Fruit fly (Drosophila melanogaster) whole organism, embryonic: Measurements from ENCODE around the gene CG32187.
A peak's percentile ranks its signal among the peaks of the same experiment; 100 is the strongest.

Source experiments
- Abd-B ChIP-seq: fragments of 200-800 bp; sonication (Bioruptor generic); optimal IDR thresholded peaks from 2 replicates; lab custom pipeline; 2018; ENCODE audit warnings: missing biosample characterization, mild to moderate bottlenecking, missing genetic modification characterization, moderate library complexity
- Atf3 ChIP-seq: fragments of 200-800 bp; sonication (Bioruptor generic); optimal IDR thresholded peaks from 3 replicates; lab custom pipeline; 2016; ENCODE audit warnings: missing biosample characterization, missing genetic modification characterization
- Bdp1 ChIP-seq: fragments of 200-800 bp; sonication (Bioruptor generic); optimal IDR thresholded peaks from 3 replicates; lab custom pipeline; 2016; ENCODE audit warnings: missing biosample characterization, missing genetic modification characterization
- CG10366 ChIP-seq: fragments of 200-800 bp; sonication (Bioruptor generic); IDR thresholded peaks from 2 replicates; pipeline ENCODE4 v1.3.6; 2022; ENCODE audit warnings: missing biosample characterization, missing genetic modification characterization
- CG1233 ChIP-seq: fragments of 200-800 bp; sonication (Bioruptor generic); optimal IDR thresholded peaks from 4 replicates; lab custom pipeline; 2018; ENCODE audit warnings: missing biosample characterization, mild to moderate bottlenecking, missing genetic modification characterization
- CG15073 ChIP-seq: fragments of 200-800 bp; sonication (Bioruptor generic); optimal IDR thresholded peaks from 2 replicates; lab custom pipeline; 2016; ENCODE audit warnings: missing biosample characterization, missing genetic modification characterization
- CG17361 ChIP-seq: fragments of 200-800 bp; sonication (Bioruptor generic); IDR thresholded peaks from 3 replicates; pipeline ENCODE4 v1.3.6; 2022; ENCODE audit warnings: missing biosample characterization, missing genetic modification characterization
- CG18619 ChIP-seq: fragments of 200-800 bp; sonication (Bioruptor generic); optimal IDR thresholded peaks from 3 replicates; lab custom pipeline; 2017; ENCODE audit warnings: missing biosample characterization, mild to moderate bottlenecking, missing genetic modification characterization
- CG2202 ChIP-seq: fragments of 200-800 bp; sonication (Bioruptor generic); optimal IDR thresholded peaks from 2 replicates; lab custom pipeline; 2018; ENCODE audit warnings: missing biosample characterization, mild to moderate bottlenecking, missing genetic modification characterization
- CG30431 ChIP-seq: fragments of 200-800 bp; sonication (Bioruptor generic); optimal IDR thresholded peaks from 2 replicates; lab custom pipeline; 2017; ENCODE audit warnings: missing biosample characterization, missing genetic modification characterization
- CG3163 ChIP-seq: fragments of 200-800 bp; sonication (Bioruptor generic); optimal IDR thresholded peaks from 3 replicates; lab custom pipeline; 2016; ENCODE audit warnings: missing biosample characterization, missing genetic modification characterization
- CG42726 ChIP-seq: fragments of 200-800 bp; sonication (Bioruptor generic); IDR thresholded peaks from 2 replicates; pipeline ENCODE4 v1.3.6; 2022; ENCODE audit warnings: missing biosample characterization, missing genetic modification characterization; ENCODE audit not compliant: partially characterized antibody
- CG4282 ChIP-seq: fragments of 200-800 bp; sonication (Bioruptor generic); optimal IDR thresholded peaks from 2 replicates; lab custom pipeline; 2016; ENCODE audit warnings: missing biosample characterization, missing genetic modification characterization
- CG4617 ChIP-seq: fragments of 200-800 bp; sonication (Bioruptor generic); optimal IDR thresholded peaks from 3 replicates; lab custom pipeline; 2016; ENCODE audit warnings: missing biosample characterization, missing genetic modification characterization, borderline replicate concordance
- CG5180 ChIP-seq: fragments of 200-800 bp; sonication (Bioruptor generic); optimal IDR thresholded peaks from 3 replicates; lab custom pipeline; 2017; ENCODE audit warnings: missing biosample characterization, missing genetic modification characterization, mild to moderate bottlenecking, moderate library complexity, missing genetic modification reagents
- CG6854 ChIP-seq: fragments of 200-800 bp; sonication (Bioruptor generic); optimal IDR thresholded peaks from 3 replicates; lab custom pipeline; 2017; ENCODE audit warnings: missing biosample characterization, mild to moderate bottlenecking, missing genetic modification characterization
- CG7963 ChIP-seq: fragments of 200-800 bp; sonication (Bioruptor generic); IDR thresholded peaks from 3 replicates; pipeline ENCODE4 v1.3.6; 2022; ENCODE audit warnings: missing biosample characterization, missing genetic modification characterization; ENCODE audit not compliant: partially characterized antibody
- CkIIα-i1 ChIP-seq: fragments of 200-800 bp; sonication (Bioruptor generic); IDR thresholded peaks from 2 replicates; pipeline ENCODE4 v1.3.6; 2022; ENCODE audit warnings: missing biosample characterization, missing genetic modification characterization
- D19A ChIP-seq: fragments of 200-800 bp; optimal IDR thresholded peaks from 3 replicates; lab custom pipeline; 2019; ENCODE audit warnings: missing biosample characterization, mild to moderate bottlenecking, missing genetic modification characterization, moderate library complexity
- Dip2 ChIP-seq: fragments of 200-800 bp; sonication (Bioruptor generic); IDR thresholded peaks from 2 replicates; pipeline ENCODE4 v1.3.6; 2022; ENCODE audit warnings: missing biosample characterization, missing genetic modification characterization
- Dp ChIP-seq: fragments of 200-800 bp; sonication (Bioruptor generic); optimal IDR thresholded peaks from 2 replicates; lab custom pipeline; 2018; ENCODE audit warnings: missing biosample characterization, mild to moderate bottlenecking, missing genetic modification characterization, moderate library complexity
- Drgx ChIP-seq: fragments of 200-800 bp; sonication (Bioruptor generic); IDR thresholded peaks from 2 replicates; pipeline ENCODE4 v1.3.6; 2022; ENCODE audit warnings: missing biosample characterization, missing genetic modification characterization
- HmgZ ChIP-seq: fragments of 200-800 bp; sonication (Bioruptor generic); optimal IDR thresholded peaks from 2 replicates; lab custom pipeline; 2018; ENCODE audit warnings: missing biosample characterization, mild to moderate bottlenecking, missing genetic modification characterization
- Lpt ChIP-seq: fragments of >200 bp; optimal IDR thresholded peaks from 2 replicates; lab custom pipeline; 2018; ENCODE audit warnings: missing biosample characterization, missing genetic modification characterization
- Myb ChIP-seq: fragments of 200-800 bp; sonication (Bioruptor generic); optimal IDR thresholded peaks from 2 replicates; lab custom pipeline; 2016; ENCODE audit warnings: missing biosample characterization, missing genetic modification characterization
- NFAT ChIP-seq: fragments of 200-800 bp; sonication (Bioruptor generic); IDR thresholded peaks from 2 replicates; pipeline ENCODE4 v1.3.6; 2022; ENCODE audit warnings: missing biosample characterization, missing genetic modification characterization
- Nf-YB ChIP-seq: fragments of 200-800 bp; sonication (Bioruptor generic); optimal IDR thresholded peaks from 3 replicates; lab custom pipeline; 2019; ENCODE audit warnings: missing biosample characterization, mild to moderate bottlenecking, missing genetic modification characterization, moderate library complexity
- Rx ChIP-seq: fragments of 200-800 bp; sonication (Bioruptor generic); IDR thresholded peaks from 2 replicates; pipeline ENCODE4 v1.3.6; 2022; ENCODE audit warnings: missing biosample characterization, missing genetic modification characterization
- Sin3A ChIP-seq: fragments of >200 bp; optimal IDR thresholded peaks from 2 replicates; lab custom pipeline; 2018
- Stat92E ChIP-seq, 3 experiments: fragments of >200 bp in 2 of 3; fragments of 200-800 bp in 1 of 3; sonication (Bioruptor generic) in 1 of 3; optimal IDR thresholded peaks; 2 replicates each; lab custom pipeline; 2017 to 2019; ENCODE audit warnings: missing biosample characterization in 3 of 3, missing genetic modification characterization in 3 of 3, mild to moderate bottlenecking in 1 of 3, moderate library complexity in 1 of 3
- Tbp ChIP-seq: fragments of >200 bp; optimal IDR thresholded peaks from 2 replicates; lab custom pipeline; 2018; ENCODE audit warnings: missing biosample characterization, missing genetic modification characterization
- Xbp1 ChIP-seq: fragments of 200-800 bp; sonication (Bioruptor generic); optimal IDR thresholded peaks from 3 replicates; lab custom pipeline; 2016; ENCODE audit warnings: missing biosample characterization, mild to moderate bottlenecking, missing genetic modification characterization
- YL-1 ChIP-seq: fragments of 200-800 bp; sonication (Bioruptor generic); optimal IDR thresholded peaks from 3 replicates; lab custom pipeline; 2017; ENCODE audit warnings: missing biosample characterization, mild to moderate bottlenecking, missing genetic modification characterization
- ac ChIP-seq: fragments of 200-800 bp; sonication (Bioruptor generic); optimal IDR thresholded peaks from 3 replicates; lab custom pipeline; 2017; ENCODE audit warnings: missing biosample characterization, mild to moderate bottlenecking, missing genetic modification characterization
- ato ChIP-seq: fragments of 200-800 bp; sonication (Bioruptor generic); IDR thresholded peaks from 2 replicates; pipeline ENCODE4 v1.3.6; 2022; ENCODE audit warnings: missing biosample characterization, missing genetic modification characterization; ENCODE audit not compliant: partially characterized antibody
- bigmax ChIP-seq: fragments of 200-800 bp; sonication (Bioruptor generic); optimal IDR thresholded peaks from 2 replicates; lab custom pipeline; 2018; ENCODE audit warnings: missing biosample characterization, mild to moderate bottlenecking, missing genetic modification characterization
- chn ChIP-seq: fragments of 200-800 bp; sonication (Bioruptor generic); optimal IDR thresholded peaks from 2 replicates; lab custom pipeline; 2016; ENCODE audit warnings: missing biosample characterization, missing genetic modification characterization
- hb ChIP-seq: fragments of 200-800 bp; sonication (Bioruptor generic); IDR thresholded peaks from 3 replicates; pipeline ENCODE4 v1.3.6; 2022; ENCODE audit warnings: missing biosample characterization, missing genetic modification characterization; ENCODE audit not compliant: partially characterized antibody
- hbn ChIP-seq: fragments of 200-800 bp; sonication (Bioruptor generic); IDR thresholded peaks from 2 replicates; pipeline ENCODE4 v1.3.6; 2022; ENCODE audit warnings: missing biosample characterization, missing genetic modification characterization; ENCODE audit not compliant: partially characterized antibody
- inv ChIP-seq: fragments of 200-800 bp; sonication (Bioruptor generic); IDR thresholded peaks from 2 replicates; pipeline ENCODE4 v1.3.6; 2022; ENCODE audit warnings: missing biosample characterization, missing genetic modification characterization; ENCODE audit not compliant: partially characterized antibody
- knrl ChIP-seq: fragments of 200-800 bp; sonication (Bioruptor generic); IDR thresholded peaks from 3 replicates; pipeline ENCODE4 v1.3.6; 2022; ENCODE audit warnings: missing biosample characterization, missing genetic modification characterization; ENCODE audit not compliant: partially characterized antibody
- lilli ChIP-seq: fragments of 200-800 bp; sonication (Bioruptor generic); optimal IDR thresholded peaks from 3 replicates; lab custom pipeline; 2016; ENCODE audit warnings: missing biosample characterization, missing genetic modification characterization
- mld ChIP-seq: fragments of 200-800 bp; sonication (Bioruptor generic); IDR thresholded peaks from 3 replicates; pipeline ENCODE4 v1.3.6; 2022; ENCODE audit warnings: missing biosample characterization, missing genetic modification characterization; ENCODE audit not compliant: partially characterized antibody
- nerfin-1 ChIP-seq: fragments of 200-800 bp; sonication (Bioruptor generic); optimal IDR thresholded peaks from 3 replicates; lab custom pipeline; 2019; ENCODE audit warnings: missing biosample characterization, mild to moderate bottlenecking, missing genetic modification characterization, moderate library complexity
- pnt ChIP-seq: fragments of 200-800 bp; sonication (Bioruptor generic); optimal IDR thresholded peaks from 3 replicates; lab custom pipeline; 2016; ENCODE audit warnings: missing biosample characterization, missing genetic modification characterization
- pzg ChIP-seq: fragments of 200-800 bp; sonication (Bioruptor generic); optimal IDR thresholded peaks from 3 replicates; lab custom pipeline; 2018; ENCODE audit warnings: missing biosample characterization, mild to moderate bottlenecking, missing genetic modification characterization, moderate library complexity
- sisA ChIP-seq: fragments of 200-800 bp; sonication (Bioruptor generic); IDR thresholded peaks from 2 replicates; pipeline ENCODE4 v1.3.6; 2022; ENCODE audit warnings: missing biosample characterization, missing genetic modification characterization
- trem ChIP-seq: fragments of 200-800 bp; optimal IDR thresholded peaks from 3 replicates; lab custom pipeline; 2019; ENCODE audit warnings: missing biosample characterization, mild to moderate bottlenecking, missing genetic modification characterization, moderate library complexity
- trh ChIP-seq: fragments of 200-800 bp; sonication (Bioruptor generic); optimal IDR thresholded peaks from 2 replicates; lab custom pipeline; 2016; ENCODE audit warnings: missing biosample characterization, missing genetic modification characterization
- unc-4 ChIP-seq: fragments of 200-800 bp; sonication (Bioruptor generic); IDR thresholded peaks from 2 replicates; pipeline ENCODE4 v1.3.6; 2022; ENCODE audit warnings: missing biosample characterization, missing genetic modification characterization; ENCODE audit not compliant: partially characterized antibody
- zfh2 ChIP-seq: fragments of 200-800 bp; sonication (Bioruptor generic); optimal IDR thresholded peaks from 2 replicates; lab custom pipeline; 2016; ENCODE audit warnings: missing biosample characterization, missing genetic modification characterization

Gene CG32187

dm6 chr3L:17846982-17847355 is 40.8 kb upstream of the CG32187 start:
- TF ChIP-seq Atf3 (GFP tag; lab: Kevin White, UChicago) (no peak), YL-1 (peak; percentile 61), CG30431 (GFP tag; lab: Kevin White, UChicago) (no peak), chn (GFP tag; lab: Kevin White, UChicago) (peak; percentile 29), CG7963 (peak; percentile 60), Drgx (GFP tag; lab: Robert Waterston, UW) (peak; percentile 20; the same call in 1 of the 2 replicates), trh (no peak), ac (GFP tag; lab: Kevin White, UChicago) (no peak), CG17361 (GFP tag; lab: Robert Waterston, UW) (no peak), hb (GFP tag; lab: Robert Waterston, UW) (peak; percentile 71), CG10366 (GFP tag; lab: Robert Waterston, UW) (no peak), CG4617 (GFP tag; lab: Kevin White, UChicago) (peak; percentile 91), lilli (GFP tag; lab: Kevin White, UChicago) (no peak), CG1233 (no peak), CG18619 (GFP tag; lab: Kevin White, UChicago) (no peak), NFAT (peak; percentile 91), CG15073 (no peak), CG6854 (GFP tag; lab: Kevin White, UChicago) (no peak), Sin3A (lab: Kevin White, UChicago) (peak; percentile 24), CG2202 (no peak), CkIIα-i1 (GFP tag; lab: Robert Waterston, UW) (no peak), pnt (GFP tag; lab: Kevin White, UChicago) (no peak), Dip2 (GFP tag; lab: Robert Waterston, UW) (no peak), inv (peak; percentile 58; the same call in 1 of the 2 replicates), Nf-YB (GFP tag; lab: Kevin White, UChicago) (no peak), Abd-B (GFP tag; lab: Kevin White, UChicago) (no peak), Xbp1 (GFP tag; lab: Kevin White, UChicago) (peak; percentile 5), Bdp1 (GFP tag; lab: Kevin White, UChicago) (no peak), CG4282 (no peak), Rx (GFP tag; lab: Robert Waterston, UW) (no peak), knrl (GFP tag; lab: Robert Waterston, UW) (peak; percentile 61; the same call in 2 of the 3 replicates), D19A (tag; lab: Kevin White, UChicago) (no peak), bigmax (GFP tag; lab: Kevin White, UChicago) (peak; percentile 75), CG5180 (GFP tag; lab: Kevin White, UChicago) (peak; percentile 63), Dp (GFP tag; lab: Kevin White, UChicago) (peak; percentile 30), Tbp (no peak), ato (GFP tag; lab: Robert Waterston, UW) (peak; percentile 71), mld (GFP tag; lab: Robert Waterston, UW) (peak; percentile 66; the same call in 1 of the 3 replicates), nerfin-1 (tag; lab: Kevin White, UChicago) (no peak), Stat92E (GFP tag; optimal IDR thresholded peaks at IDR 0.05; lab: Kevin White, UChicago) (no peak), trem (tag; lab: Kevin White, UChicago) (no peak), unc-4 (peak; percentile 70), hbn (GFP tag; lab: Robert Waterston, UW) (peak; percentile 52), CG42726 (GFP tag; lab: Robert Waterston, UW) (peak; percentile 78), sisA (peak; percentile 11; the same call in 1 of the 2 replicates), HmgZ (peak; percentile 15), zfh2 (GFP tag; lab: Kevin White, UChicago) (peak; percentile 16), Lpt (GFP tag; lab: Kevin White, UChicago) (no peak), Myb (GFP tag; lab: Kevin White, UChicago) (peak; percentile 54), CG3163 (no peak), pzg (GFP tag; lab: Kevin White, UChicago) (peak; percentile 36)
